Worm (Caenorhabditis elegans): Measurements from ENCODE around the gene F40G12.7.

ce11 chrV:14254221-14254620 lies 20.1 kb upstream of the F40G12.7 start, which contains the start of gene K02E11.7:
- TF ChIP-seq dao-5 (tag; optimal IDR thresholded peaks at IDR 0.05) (no peak), him-1 (tag; optimal IDR thresholded peaks at IDR 0.05) (no peak)
